Fruit fly (Drosophila melanogaster): ENCODE measurements around the gene CG6465.

Gene CG6465

dm6 chr3R:10654642-10655041 lies 22.4 kb downstream of the CG6465 start:
- TF ChIP-seq noc (tag; optimal IDR thresholded peaks at IDR 0.05) = no peak

- no peak for TF ChIP-seq noc (tag; optimal IDR thresholded peaks at IDR 0.05)
These were observed 26.3 kb downstream of the CG6465 start for dm6 chr3R:10650641-10651318.

- TF ChIP-seq noc (tag; optimal IDR thresholded peaks at IDR 0.05) = no peak
These were observed 28.4 kb downstream of the CG6465 start for dm6 chr3R:10648556-10649181.

- TF ChIP-seq noc (tag; optimal IDR thresholded peaks at IDR 0.05) = no peak
These were observed 29.9 kb downstream of the CG6465 start for dm6 chr3R:10647171-10647570.

dm6 chr3R:10645508-10645907 lies 31.5 kb downstream of the CG6465 start:
- TF ChIP-seq noc (tag; optimal IDR thresholded peaks at IDR 0.05) = no peak

- peak; percentile 90 for TF ChIP-seq noc (tag; optimal IDR thresholded peaks at IDR 0.05)
These were observed 33.8 kb downstream of the CG6465 start for dm6 chr3R:10643077-10643784.

dm6 chr3R:10641284-10641683 lies 35.8 kb downstream of the CG6465 start:
- no peak for TF ChIP-seq noc (tag; optimal IDR thresholded peaks at IDR 0.05)

- no peak for TF ChIP-seq noc (tag; optimal IDR thresholded peaks at IDR 0.05)
These were observed 36.3 kb downstream of the CG6465 start for dm6 chr3R:10640552-10641266.

- no peak for TF ChIP-seq noc (tag; optimal IDR thresholded peaks at IDR 0.05)
These were observed 37.6 kb downstream of the CG6465 start, which contains the start of gene hth for dm6 chr3R:10639468-10639867. Gene hth, minus strand, starts transcription at chr3R:10639568.

- TF ChIP-seq noc (tag; optimal IDR thresholded peaks at IDR 0.05) = no peak
These were observed 38.3 kb downstream of the CG6465 start for dm6 chr3R:10638641-10639348.

- no peak for TF ChIP-seq noc (tag; optimal IDR thresholded peaks at IDR 0.05)
These were observed 41.0 kb downstream of the CG6465 start for dm6 chr3R:10636028-10636427.

- TF ChIP-seq noc (tag; optimal IDR thresholded peaks at IDR 0.05) = no peak
These were observed 43.2 kb downstream of the CG6465 start for dm6 chr3R:10633855-10634254.

dm6 chr3R:10631807-10632206 lies 45.2 kb downstream of the CG6465 start:
- no peak for TF ChIP-seq noc (tag; optimal IDR thresholded peaks at IDR 0.05)

dm6 chr3R:10629973-10630372 lies 47.1 kb downstream of the CG6465 start:
- TF ChIP-seq noc (tag; optimal IDR thresholded peaks at IDR 0.05) = no peak

dm6 chr3R:10628234-10628633 lies 48.8 kb downstream of the CG6465 start:
- TF ChIP-seq noc (tag; optimal IDR thresholded peaks at IDR 0.05) = no peak

Measured in whole organism, larva.